Worm (Caenorhabditis elegans): ENCODE data around the gene chw-1.
A peak's percentile ranks its signal among the peaks of the same experiment; 100 is the strongest.

Gene chw-1

ce11 chrV:10436612-10437011 lies 25.5 kb upstream of the chw-1 start, which contains the start of gene set-22:
TSS of gene set-22 (plus strand) at chrV:10436912.
- TF ChIP-seq snpc-4 (tag; optimal IDR thresholded peaks at IDR 0.05) (no peak), nhr-11 (tag; optimal IDR thresholded peaks at IDR 0.05) (no peak), ceh-16 (tag; optimal IDR thresholded peaks at IDR 0.05) (no peak), nhr-237 (tag; optimal IDR thresholded peaks at IDR 0.05) (no peak), fos-1 (tag; optimal IDR thresholded peaks at IDR 0.05) (no peak), elt-1 (tag; optimal IDR thresholded peaks at IDR 0.05) (no peak), R02D3.7 (tag; optimal IDR thresholded peaks at IDR 0.05) (no peak), C34F6.9 (tag; optimal IDR thresholded peaks at IDR 0.05) (no peak), lin-11 (tag; optimal IDR thresholded peaks at IDR 0.05) (no peak), elt-3 (tag; optimal IDR thresholded peaks at IDR 0.05) (no peak), mbf-1 (tag; optimal IDR thresholded peaks at IDR 0.05) (no peak), gmeb-1 (tag; optimal IDR thresholded peaks at IDR 0.05) (no peak), egl-27 (tag; optimal IDR thresholded peaks at IDR 0.05) (no peak), ZK546.5 (tag; optimal IDR thresholded peaks at IDR 0.05) (no peak)

- TF ChIP-seq Y55F3AM.14 (GFP tag; optimal IDR thresholded peaks at IDR 0.05) (no peak), nhr-11 (tag; optimal IDR thresholded peaks at IDR 0.05) (no peak), gmeb-1 (tag; optimal IDR thresholded peaks at IDR 0.05) (no peak), nhr-6 (tag; optimal IDR thresholded peaks at IDR 0.05) (no peak)
These were observed 21.4 kb upstream of the chw-1 start, which contains the start of gene snf-10 for ce11 chrV:10440723-10441122. TSS of gene snf-10 (minus strand) at chrV:10440823.

ce11 chrV:10441135-10442024 lies 20.7 kb upstream of the chw-1 start, which contains the start of gene pap-1:
TSS of gene pap-1 (plus strand) at chrV:10441974.
- TF ChIP-seq nhr-237 (tag; optimal IDR thresholded peaks at IDR 0.05) (no peak), fos-1 (tag; optimal IDR thresholded peaks at IDR 0.05) (peak; percentile 3), F13H6.1 (tag; optimal IDR thresholded peaks at IDR 0.05) (no peak), nhr-21 (tag; optimal IDR thresholded peaks at IDR 0.05) (no peak), skn-1 (tag; optimal IDR thresholded peaks at IDR 0.05) (no peak), mdl-1 (tag; optimal IDR thresholded peaks at IDR 0.05) (peak in 1 of 2 experiments; percentile 27), nhr-25 (tag; optimal IDR thresholded peaks at IDR 0.05) (no peak), lin-11 (tag; optimal IDR thresholded peaks at IDR 0.05) (no peak), nhr-11 (tag; optimal IDR thresholded peaks at IDR 0.05) (no peak), unc-39 (tag; optimal IDR thresholded peaks at IDR 0.05) (no peak), unc-62 (GFP tag; optimal IDR thresholded peaks at IDR 0.05) (no peak), ztf-1 (GFP tag; conservative IDR thresholded peaks at IDR 0.05) (no peak), snpc-4 (tag; optimal IDR thresholded peaks at IDR 0.05) (no peak), dmd-4 (tag; optimal IDR thresholded peaks at IDR 0.05) (no peak), ama-1 (optimal IDR thresholded peaks at IDR 0.05) (no peak), ceh-82 (tag; optimal IDR thresholded peaks at IDR 0.05) (no peak), blmp-1 (tag; optimal IDR thresholded peaks at IDR 0.05; ENCODE audit: insufficient read depth) (no peak), peb-1 (tag; optimal IDR thresholded peaks at IDR 0.05) (no peak), unc-55 (GFP tag; optimal IDR thresholded peaks at IDR 0.05) (no peak), nhr-77 (tag; optimal IDR thresholded peaks at IDR 0.05) (no peak), alr-1 (tag; optimal IDR thresholded peaks at IDR 0.05) (no peak), elt-3 (tag; optimal IDR thresholded peaks at IDR 0.05) (no peak), Y55F3AM.14 (GFP tag; optimal IDR thresholded peaks at IDR 0.05) (no peak), sma-9 (GFP tag; optimal IDR thresholded peaks at IDR 0.05) (peak; percentile 16), sma-9 (tag; optimal IDR thresholded peaks at IDR 0.05) (no peak), R02D3.7 (tag; optimal IDR thresholded peaks at IDR 0.05) (no peak), nhr-10 (tag; optimal IDR thresholded peaks at IDR 0.05) (no peak), ZK546.5 (tag; optimal IDR thresholded peaks at IDR 0.05) (no peak), lsy-2 (tag; optimal IDR thresholded peaks at IDR 0.05) (peak in 1 of 2 experiments; percentile 39), lin-13 (GFP tag; optimal IDR thresholded peaks at IDR 0.05) (no peak), ztf-4 (tag; optimal IDR thresholded peaks at IDR 0.05) (no peak), zag-1 (tag; optimal IDR thresholded peaks at IDR 0.05) (no peak), nhr-129 (tag; optimal IDR thresholded peaks at IDR 0.05) (peak; percentile 62), sem-4 (tag; optimal IDR thresholded peaks at IDR 0.05) (no peak), nhr-12 (tag; optimal IDR thresholded peaks at IDR 0.05) (no peak), nhr-23 (tag; optimal IDR thresholded peaks at IDR 0.05) (no peak), nhr-6 (tag; optimal IDR thresholded peaks at IDR 0.05) (no peak), elt-1 (tag; optimal IDR thresholded peaks at IDR 0.05) (no peak), mab-5 (tag; optimal IDR thresholded peaks at IDR 0.05) (no peak), ztf-11 (tag; optimal IDR thresholded peaks at IDR 0.05) (no peak), C34F6.9 (tag; optimal IDR thresholded peaks at IDR 0.05) (peak; percentile 50)

All from whole organism, L2 larva.